Worm (Caenorhabditis elegans) whole organism, L2 larva: ENCODE results near the gene F59E12.1.

Experiments used
- elt-3 ChIP-seq: sonication (generic microtip); optimal IDR thresholded peaks from 2 replicates; lab custom pipeline; 2017; ENCODE audit warnings: missing biosample characterization, missing genetic modification characterization
- nhr-23 ChIP-seq: fragments of 150-350 bp; optimal IDR thresholded peaks from 2 replicates; lab custom pipeline; 2014; ENCODE audit warnings: missing biosample characterization, missing genetic modification reagents, missing genetic modification characterization
- nhr-237 ChIP-seq: fragments of 150-350 bp; optimal IDR thresholded peaks from 2 replicates; lab custom pipeline; 2014; ENCODE audit warnings: missing biosample characterization, missing genetic modification characterization
- nhr-25 ChIP-seq: fragments of 150-350 bp; sonication (generic microtip); optimal IDR thresholded peaks from 3 replicates; lab custom pipeline; 2014; ENCODE audit warnings: missing biosample characterization, missing genetic modification characterization
- sem-4 ChIP-seq: fragments of 150-350 bp; optimal IDR thresholded peaks from 2 replicates; lab custom pipeline; 2014; ENCODE audit warnings: missing biosample characterization, missing genetic modification reagents, missing genetic modification characterization

Gene F59E12.1

ce11 chrII:5702611-5703192, 48.4 kb downstream of the F59E12.1 start:
- TF ChIP-seq nhr-23 (tag; lab: Kevin White, UChicago) (no peak), nhr-25 (tag; lab: Kevin White, UChicago) (peak; percentile 39)

- TF ChIP-seq elt-3 (tag; lab: Kevin White, UChicago) (no peak), nhr-237 (no peak), sem-4 (tag; lab: Kevin White, UChicago) (peak; percentile 34)
These were observed 50.2 kb downstream of the F59E12.1 start for ce11 chrII:5704479-5704878.
